Worm (Caenorhabditis elegans): ENCODE data around the gene ZK1098.2.

Gene ZK1098.2

DNA sequence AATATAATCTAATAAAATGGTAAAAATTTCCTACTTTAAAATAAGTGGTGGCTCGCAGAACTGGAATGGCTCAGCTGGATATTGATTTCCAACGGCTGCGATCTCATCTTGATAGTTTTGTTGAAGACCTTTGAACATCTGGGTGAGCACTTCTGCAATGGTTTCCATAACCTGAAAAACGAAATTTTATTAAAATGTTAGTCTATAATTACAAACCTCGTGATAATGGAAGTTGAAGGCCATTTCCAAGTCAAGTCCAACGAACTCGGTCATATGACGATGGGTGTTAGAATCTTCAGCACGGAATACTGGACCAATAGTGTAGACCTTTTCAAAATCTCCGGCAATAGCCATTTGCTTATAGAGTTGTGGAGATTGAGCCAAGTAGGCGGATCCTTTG, 39.2 kb upstream of the ZK1098.2 start:
- TF ChIP-seq tra-4 (tag; optimal IDR thresholded peaks at IDR 0.05) (no peak), ceh-36 (tag; optimal IDR thresholded peaks at IDR 0.05) (no peak), hmg-4 (GFP tag; optimal IDR thresholded peaks at IDR 0.05) (no peak), flt-1 (GFP tag; IDR thresholded peaks at IDR 0.05) (no peak), pes-1 (GFP tag; IDR thresholded peaks at IDR 0.05) (no peak), tbx-11 (GFP tag; IDR thresholded peaks at IDR 0.05) (no peak), aly-1 (tag; optimal IDR thresholded peaks at IDR 0.05) (no peak), hnd-1 (tag; optimal IDR thresholded peaks at IDR 0.05) (no peak), hmbx-1 (tag; optimal IDR thresholded peaks at IDR 0.05) (no peak)

DNA sequence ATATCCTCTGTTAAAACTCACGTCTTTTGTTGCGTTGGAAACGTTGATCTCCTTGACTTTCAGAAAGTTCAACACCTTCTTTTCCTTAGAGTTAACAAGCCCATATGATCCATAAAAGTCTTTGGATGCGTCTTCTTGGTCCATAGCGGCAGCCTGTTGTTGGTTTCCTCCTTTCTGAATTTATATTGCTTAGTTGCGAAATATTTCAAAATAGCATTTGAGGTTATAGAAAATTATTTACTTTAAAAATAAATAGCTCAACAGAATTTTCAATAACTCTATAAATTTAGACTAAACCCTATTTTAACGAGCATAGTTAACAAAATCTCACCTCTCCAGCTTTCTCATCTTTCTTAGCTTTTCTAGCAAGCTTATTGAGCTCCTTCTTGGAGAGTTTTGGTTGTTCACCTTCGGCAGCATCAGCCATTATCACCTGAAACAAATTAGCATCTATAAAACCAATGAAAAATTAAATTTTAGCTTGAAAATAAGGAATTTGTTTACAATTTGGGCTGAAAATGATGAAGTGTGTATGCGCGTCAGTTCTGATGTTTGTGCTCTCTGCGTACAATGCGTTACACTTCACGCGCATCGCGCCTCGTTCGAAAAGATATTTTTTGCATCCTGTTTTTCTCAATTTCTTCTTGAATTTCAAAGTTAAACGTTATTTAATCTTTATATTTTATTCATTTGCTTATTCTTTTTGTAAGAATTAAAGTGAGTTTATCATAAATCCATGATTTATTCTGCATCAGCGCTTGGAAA, 38.0 kb upstream of the ZK1098.2 start, which contains the start of the genes dars-1 and ctr-9:
dars-1 (minus strand) TSS at position 433 of the 765 bp plus-strand sequence.
ctr-9 (plus strand) TSS at position 614 of the 765 bp plus-strand sequence.
- TF ChIP-seq tbx-37 (GFP tag; conservative IDR thresholded peaks at IDR 0.05) (no peak), F13C5.2 (tag; optimal IDR thresholded peaks at IDR 0.05) (no peak), flt-1 (GFP tag; IDR thresholded peaks at IDR 0.05) (no peak)

DNA sequence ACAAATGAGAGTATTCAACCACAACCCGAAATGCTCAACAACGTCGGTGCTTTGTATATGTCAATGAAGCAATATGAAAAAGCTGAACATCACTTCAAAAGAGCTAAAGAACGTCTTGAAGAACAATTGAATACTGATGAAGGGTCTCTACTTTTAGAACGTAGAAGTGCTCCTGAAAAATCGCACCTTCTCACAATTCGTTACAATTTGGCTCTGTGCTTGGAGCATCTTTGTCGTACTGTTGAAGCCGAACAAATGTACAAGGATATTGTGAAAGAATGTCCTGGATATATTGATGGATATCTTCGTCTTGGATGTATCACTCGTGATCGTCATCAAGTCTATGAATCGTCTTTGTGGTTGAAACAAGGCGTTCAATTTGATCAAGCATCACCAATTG, 34.8 kb upstream of the ZK1098.2 start:
- TF ChIP-seq aly-1 (tag; optimal IDR thresholded peaks at IDR 0.05): no peak
- TF ChIP-seq hmbx-1 (tag; optimal IDR thresholded peaks at IDR 0.05): no peak
- TF ChIP-seq tbx-11 (GFP tag; IDR thresholded peaks at IDR 0.05): no peak
- no peak for TF ChIP-seq ets-7 (tag; optimal IDR thresholded peaks at IDR 0.05)
- TF ChIP-seq pes-1 (GFP tag; IDR thresholded peaks at IDR 0.05): no peak
- no peak for TF ChIP-seq scrt-1 (GFP tag; IDR thresholded peaks at IDR 0.05)
- TF ChIP-seq hmg-4 (GFP tag; optimal IDR thresholded peaks at IDR 0.05): no peak
- no peak for TF ChIP-seq ceh-36 (tag; optimal IDR thresholded peaks at IDR 0.05)
- TF ChIP-seq B0310.2 (tag; optimal IDR thresholded peaks at IDR 0.05): no peak
- TF ChIP-seq ceh-13 (GFP tag; optimal IDR thresholded peaks at IDR 0.05): no peak
- TF ChIP-seq tbx-37 (GFP tag; conservative IDR thresholded peaks at IDR 0.05): no peak
- no peak for TF ChIP-seq flt-1 (GFP tag; IDR thresholded peaks at IDR 0.05)
- TF ChIP-seq tra-4 (tag; optimal IDR thresholded peaks at IDR 0.05): no peak
- no peak for TF ChIP-seq F13C5.2 (tag; optimal IDR thresholded peaks at IDR 0.05)
- no peak for TF ChIP-seq ama-1 (optimal IDR thresholded peaks at IDR 0.05)
- TF ChIP-seq sea-1 (GFP tag; conservative IDR thresholded peaks at IDR 0.05): no peak
- TF ChIP-seq hnd-1 (tag; optimal IDR thresholded peaks at IDR 0.05): no peak

DNA sequence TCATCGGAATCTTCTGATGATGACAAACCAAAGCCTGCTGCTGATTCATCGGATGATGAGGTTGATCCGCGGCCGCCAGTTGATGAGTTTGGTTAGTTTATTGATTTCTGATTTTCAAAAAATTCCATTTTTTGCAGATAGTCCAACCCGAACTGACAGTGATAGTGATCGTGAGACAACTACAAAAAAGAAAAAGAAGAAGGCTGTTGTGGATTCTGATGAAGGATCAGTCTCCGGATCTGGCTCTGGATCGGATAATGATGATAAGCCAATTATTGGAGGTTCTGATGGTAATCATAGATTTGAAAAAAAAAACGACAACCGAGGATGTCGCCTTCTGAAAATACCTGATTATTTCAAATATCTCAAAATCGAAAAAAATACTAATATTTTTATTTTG, 32.9 kb upstream of the ZK1098.2 start:
- TF ChIP-seq ets-7 (tag; optimal IDR thresholded peaks at IDR 0.05) (no peak), sea-1 (GFP tag; conservative IDR thresholded peaks at IDR 0.05) (no peak), ama-1 (optimal IDR thresholded peaks at IDR 0.05) (no peak), tbx-11 (GFP tag; IDR thresholded peaks at IDR 0.05) (no peak), tbx-37 (GFP tag; conservative IDR thresholded peaks at IDR 0.05) (no peak)

DNA sequence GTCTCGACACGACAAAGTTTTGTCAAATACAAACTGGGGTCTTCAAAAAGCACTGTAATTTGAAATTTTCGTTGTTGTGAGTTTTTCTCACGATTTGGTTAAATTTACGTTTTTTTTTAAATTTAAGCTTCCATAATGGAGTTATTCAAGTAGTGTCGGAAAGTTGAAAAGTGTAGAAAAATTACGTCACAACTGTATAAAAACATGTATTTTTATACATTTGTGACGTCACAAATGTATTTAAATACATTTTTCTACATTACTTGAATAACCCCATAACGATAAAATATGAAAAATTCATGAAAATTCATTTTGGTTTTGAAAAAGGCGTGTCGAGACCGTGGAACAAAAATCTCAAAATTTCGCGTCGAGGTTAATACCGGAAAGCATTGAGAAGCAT, 31.5 kb upstream of the ZK1098.2 start:
- TF ChIP-seq ets-7 (tag; optimal IDR thresholded peaks at IDR 0.05) (no peak), hnd-1 (tag; optimal IDR thresholded peaks at IDR 0.05) (no peak), B0310.2 (tag; optimal IDR thresholded peaks at IDR 0.05) (no peak), ceh-36 (tag; optimal IDR thresholded peaks at IDR 0.05) (no peak), scrt-1 (GFP tag; IDR thresholded peaks at IDR 0.05) (no peak), sea-1 (GFP tag; conservative IDR thresholded peaks at IDR 0.05) (no peak), hmg-4 (GFP tag; optimal IDR thresholded peaks at IDR 0.05) (no peak), tbx-37 (GFP tag; conservative IDR thresholded peaks at IDR 0.05) (no peak), tra-4 (tag; optimal IDR thresholded peaks at IDR 0.05) (no peak), tbx-11 (GFP tag; IDR thresholded peaks at IDR 0.05) (no peak), ama-1 (optimal IDR thresholded peaks at IDR 0.05) (no peak), pes-1 (GFP tag; IDR thresholded peaks at IDR 0.05) (no peak), ceh-13 (GFP tag; optimal IDR thresholded peaks at IDR 0.05) (no peak), aly-1 (tag; optimal IDR thresholded peaks at IDR 0.05) (no peak), F13C5.2 (tag; optimal IDR thresholded peaks at IDR 0.05) (no peak), flt-1 (GFP tag; IDR thresholded peaks at IDR 0.05) (no peak), hmbx-1 (tag; optimal IDR thresholded peaks at IDR 0.05) (no peak)

- no peak for TF ChIP-seq ceh-13 (GFP tag; optimal IDR thresholded peaks at IDR 0.05)
- TF ChIP-seq hnd-1 (tag; optimal IDR thresholded peaks at IDR 0.05): no peak
- TF ChIP-seq tbx-37 (GFP tag; conservative IDR thresholded peaks at IDR 0.05): no peak
- no peak for TF ChIP-seq sea-1 (GFP tag; conservative IDR thresholded peaks at IDR 0.05)
Measured at ce11 chrIII:9500267-9500666, 28.7 kb upstream of the ZK1098.2 start, which contains the start of gene sod-4. TSS of gene sod-4 (minus strand) at chrIII:9500375.

ce11 chrIII:9501072-9501471, 27.9 kb upstream of the ZK1098.2 start:
- TF ChIP-seq ama-1 (optimal IDR thresholded peaks at IDR 0.05) (no peak), pes-1 (GFP tag; IDR thresholded peaks at IDR 0.05) (no peak), F13C5.2 (tag; optimal IDR thresholded peaks at IDR 0.05) (no peak), flt-1 (GFP tag; IDR thresholded peaks at IDR 0.05) (no peak), scrt-1 (GFP tag; IDR thresholded peaks at IDR 0.05) (no peak), hnd-1 (tag; optimal IDR thresholded peaks at IDR 0.05) (no peak)

- TF ChIP-seq ama-1 (optimal IDR thresholded peaks at IDR 0.05): no peak
- TF ChIP-seq B0310.2 (tag; optimal IDR thresholded peaks at IDR 0.05): no peak
- TF ChIP-seq aly-1 (tag; optimal IDR thresholded peaks at IDR 0.05): no peak
- no peak for TF ChIP-seq hmg-4 (GFP tag; optimal IDR thresholded peaks at IDR 0.05)
- TF ChIP-seq tbx-11 (GFP tag; IDR thresholded peaks at IDR 0.05): no peak
- TF ChIP-seq hnd-1 (tag; optimal IDR thresholded peaks at IDR 0.05): no peak
- no peak for TF ChIP-seq flt-1 (GFP tag; IDR thresholded peaks at IDR 0.05)
- TF ChIP-seq tra-4 (tag; optimal IDR thresholded peaks at IDR 0.05): no peak
- no peak for TF ChIP-seq ets-7 (tag; optimal IDR thresholded peaks at IDR 0.05)
- TF ChIP-seq tbx-37 (GFP tag; conservative IDR thresholded peaks at IDR 0.05): no peak
- TF ChIP-seq ceh-13 (GFP tag; optimal IDR thresholded peaks at IDR 0.05): no peak
Measured at ce11 chrIII:9502155-9502714, 26.7 kb upstream of the ZK1098.2 start.

All from whole organism, early embryonic.